Worm (Caenorhabditis elegans) whole organism, L1 larva: ENCODE data around the gene T28A11.22.

Source experiments
- C04F5.9 ChIP-seq: sonication (generic microtip); optimal IDR thresholded peaks from 2 replicates; lab custom pipeline; 2016; ENCODE audit warnings: missing genetic modification characterization, missing compliant biosample characterization
- C34B4.2 ChIP-seq: sonication (generic microtip); optimal IDR thresholded peaks from 2 replicates; lab custom pipeline; 2017; ENCODE audit warnings: mild to moderate bottlenecking, missing genetic modification characterization, missing compliant biosample characterization
- aha-1 ChIP-seq: fragments of 150-350 bp; optimal IDR thresholded peaks from 2 replicates; lab custom pipeline; 2014; ENCODE audit warnings: missing biosample characterization, missing genetic modification characterization
- ama-1 ChIP-seq: fragments of 150-350 bp; optimal IDR thresholded peaks from 2 replicates; lab custom pipeline; 2014
- blmp-1 ChIP-seq: fragments of 150-350 bp; optimal IDR thresholded peaks from 2 replicates; lab custom pipeline; 2014; ENCODE audit warnings: missing biosample characterization, missing genetic modification characterization
- ets-5 ChIP-seq: fragments of 200-800 bp; sonication (Bioruptor generic); IDR thresholded peaks from 2 replicates; pipeline ENCODE4 v1.3.6; 2022; ENCODE audit warnings: missing genetic modification characterization, missing compliant biosample characterization
- fkh-4 ChIP-seq: sonication (generic microtip); optimal IDR thresholded peaks from 2 replicates; lab custom pipeline; 2016; ENCODE audit warnings: missing compliant biosample characterization, missing genetic modification characterization, borderline replicate concordance
- hlh-17 ChIP-seq: fragments of 200-800 bp; sonication (Bioruptor generic); optimal IDR thresholded peaks from 2 replicates; lab custom pipeline; 2018; ENCODE audit warnings: missing genetic modification characterization, mild to moderate bottlenecking, missing compliant biosample characterization, moderate library complexity, borderline replicate concordance
- jun-1 ChIP-seq: fragments of 150-350 bp; optimal IDR thresholded peaks from 2 replicates; lab custom pipeline; 2014; ENCODE audit warnings: missing biosample characterization, missing genetic modification reagents, missing genetic modification characterization
- lin-39 ChIP-seq: fragments of 150-350 bp; optimal IDR thresholded peaks from 2 replicates; lab custom pipeline; 2014; ENCODE audit warnings: missing biosample characterization, missing genetic modification reagents, missing genetic modification characterization
- mab-9 ChIP-seq: fragments of 200-800 bp; sonication (Bioruptor generic); IDR thresholded peaks from 2 replicates; pipeline ENCODE4 v1.3.6; 2022; ENCODE audit warnings: missing genetic modification reagents, missing genetic modification characterization, missing compliant biosample characterization
- nhr-28 ChIP-seq: fragments of 150-350 bp; optimal IDR thresholded peaks from 2 replicates; lab custom pipeline; 2014; ENCODE audit warnings: missing biosample characterization, missing genetic modification characterization
- nhr-71 ChIP-seq: sonication (generic microtip); optimal IDR thresholded peaks from 2 replicates; lab custom pipeline; 2016; ENCODE audit warnings: mild to moderate bottlenecking, missing genetic modification characterization, moderate library complexity, missing compliant biosample characterization
- nhr-84 ChIP-seq: sonication (generic microtip); optimal IDR thresholded peaks from 2 replicates; lab custom pipeline; 2017; ENCODE audit warnings: missing biosample characterization, missing genetic modification characterization
- snu-23 ChIP-seq: sonication (generic microtip); optimal IDR thresholded peaks from 2 replicates; lab custom pipeline; 2016; ENCODE audit warnings: missing genetic modification characterization, missing compliant biosample characterization
- sox-4 ChIP-seq: sonication (generic microtip); optimal IDR thresholded peaks from 2 replicates; lab custom pipeline; 2016; ENCODE audit warnings: missing genetic modification characterization, missing compliant biosample characterization
- vab-15 ChIP-seq: sonication (generic microtip); optimal IDR thresholded peaks from 2 replicates; lab custom pipeline; 2017; ENCODE audit warnings: missing genotype, mild to moderate bottlenecking, missing genetic modification characterization, missing compliant biosample characterization

T28A11.22 gene

DNA sequence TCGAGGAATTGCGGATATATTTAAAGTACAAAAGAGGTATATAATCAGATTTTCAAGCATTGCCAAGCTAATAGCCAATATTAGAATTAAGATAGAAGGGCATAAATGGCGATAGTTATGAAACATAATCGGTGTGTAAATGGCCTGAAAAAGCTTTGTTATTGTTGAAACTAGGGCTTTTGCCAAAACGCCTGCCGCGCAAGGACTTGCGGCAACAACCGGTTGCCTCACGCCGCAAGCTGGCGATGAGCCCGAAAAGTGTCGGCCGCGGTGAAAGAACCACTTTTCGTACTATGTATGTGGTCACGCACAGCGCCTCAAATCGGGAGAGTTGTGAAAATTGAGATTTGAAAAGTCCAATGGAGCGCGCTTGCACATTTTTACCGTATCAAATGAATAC lies 42.1 kb downstream of the T28A11.22 start:
- no peak for TF ChIP-seq nhr-84 (tag; lab: Kevin White, UChicago)
- TF ChIP-seq snu-23 (GFP tag; lab: Kevin White, UChicago): no peak
- TF ChIP-seq ets-5: no peak
- no peak for TF ChIP-seq hlh-17 (GFP tag; lab: Kevin White, UChicago)

DNA sequence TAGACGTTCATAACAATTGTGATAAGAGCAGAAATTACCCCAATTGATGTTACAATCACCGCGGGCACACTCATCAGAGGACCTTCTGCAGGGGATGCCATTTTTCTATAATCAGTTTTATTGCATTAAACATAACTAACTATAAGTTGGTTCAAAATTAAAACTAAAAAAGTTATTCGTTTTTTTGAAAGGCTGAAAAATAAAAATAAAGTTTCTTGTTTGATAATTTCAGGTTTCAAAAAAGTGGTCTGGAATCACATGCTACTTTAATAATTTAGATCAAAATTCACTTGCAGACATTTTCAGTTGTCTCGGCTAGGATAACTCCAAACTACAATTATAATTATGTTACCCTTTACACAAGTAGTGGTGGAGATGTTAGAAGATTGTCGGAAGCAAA lies 44.5 kb downstream of the T28A11.22 start, which contains the start of gene srbc-1:
Gene srbc-1 (minus strand): TSS at position 101 of the 400 bp plus-strand sequence.
- TF ChIP-seq jun-1 (tag; lab: Kevin White, UChicago) (no peak), snu-23 (GFP tag; lab: Kevin White, UChicago) (no peak), C34B4.2 (no peak), blmp-1 (tag; lab: Kevin White, UChicago) (no peak), fkh-4 (tag; lab: Kevin White, UChicago) (no peak), lin-39 (tag; lab: Kevin White, UChicago) (no peak), nhr-71 (no peak), vab-15 (tag; lab: Kevin White, UChicago) (no peak), nhr-28 (tag; lab: Kevin White, UChicago) (no peak), mab-9 (no peak), C04F5.9 (tag; lab: Kevin White, UChicago) (no peak), ama-1 (lab: Kevin White, UChicago) (no peak), aha-1 (tag; lab: Kevin White, UChicago) (no peak), sox-4 (tag; lab: Kevin White, UChicago) (no peak)
- TF ChIP-seq, all 84 proteins: peak for 0
